Worm (Caenorhabditis elegans) whole organism, young adult: ENCODE results near the gene bath-28.

Experiments
- B0336.3 ChIP-seq: fragments of 200-800 bp; sonication (Bioruptor generic); IDR thresholded peaks from 2 replicates; pipeline ENCODE4 v1.3.6; 2022; ENCODE audit warnings: missing genetic modification characterization, missing compliant biosample characterization
- F33H1.4 ChIP-seq: fragments of 200-800 bp; sonication (Bioruptor generic); IDR thresholded peaks from 2 replicates; pipeline ENCODE4 v1.3.6; 2022; ENCODE audit warnings: missing genetic modification reagents, missing genetic modification characterization, missing compliant biosample characterization
- F37B4.10 ChIP-seq: fragments of 200-800 bp; sonication (Bioruptor generic); IDR thresholded peaks from 2 replicates; pipeline ENCODE4 v1.3.6; 2022; ENCODE audit warnings: missing genetic modification characterization, missing compliant biosample characterization
- F57A8.1 ChIP-seq: fragments of 200-800 bp; sonication (Bioruptor generic); optimal IDR thresholded peaks from 2 replicates; lab custom pipeline; 2018; ENCODE audit warnings: mild to moderate bottlenecking, missing genetic modification characterization, moderate library complexity, missing compliant biosample characterization
- atf-7 ChIP-seq: sonication (generic microtip); optimal IDR thresholded peaks from 2 replicates; lab custom pipeline; 2017; ENCODE audit warnings: mild to moderate bottlenecking, missing genetic modification characterization, missing compliant biosample characterization
- attf-3 ChIP-seq: fragments of 200-800 bp; sonication (Bioruptor generic); conservative IDR thresholded peaks from 2 replicates; pipeline ENCODE4 v1.3.6; 2022; ENCODE audit warnings: missing genetic modification reagents, missing genetic modification characterization, missing compliant biosample characterization
- attf-5 ChIP-seq: fragments of 200-800 bp; sonication (Bioruptor generic); optimal IDR thresholded peaks from 2 replicates; lab custom pipeline; 2018; ENCODE audit warnings: mild to moderate bottlenecking, missing genetic modification characterization, missing compliant biosample characterization
- bed-1 ChIP-seq: fragments of 200-800 bp; sonication (Bioruptor generic); IDR thresholded peaks from 2 replicates; pipeline ENCODE4 v1.3.6; 2022; ENCODE audit warnings: missing genetic modification reagents, missing genetic modification characterization, missing compliant biosample characterization
- ccch-3 ChIP-seq: fragments of 200-800 bp; sonication (Bioruptor generic); optimal IDR thresholded peaks from 2 replicates; lab custom pipeline; 2018; ENCODE audit warnings: mild to moderate bottlenecking, missing genetic modification characterization, missing compliant biosample characterization
- cebp-2 ChIP-seq: fragments of 200-800 bp; sonication (Bioruptor generic); IDR thresholded peaks from 2 replicates; pipeline ENCODE4 v1.3.6; 2022; ENCODE audit warnings: missing genetic modification characterization, missing compliant biosample characterization
- ceh-40 ChIP-seq: fragments of 200-800 bp; sonication (Bioruptor generic); IDR thresholded peaks from 2 replicates; pipeline ENCODE4 v1.3.6; 2022; ENCODE audit warnings: missing genetic modification characterization, missing compliant biosample characterization
- chd-7 ChIP-seq: sonication (generic microtip); optimal IDR thresholded peaks from 2 replicates; lab custom pipeline; 2016; ENCODE audit warnings: mild to moderate bottlenecking, missing genetic modification characterization, moderate library complexity, missing compliant biosample characterization
- dox-1 ChIP-seq: fragments of 200-800 bp; sonication (Bioruptor generic); IDR thresholded peaks from 2 replicates; pipeline ENCODE4 v1.3.6; 2022; ENCODE audit warnings: missing genetic modification reagents, missing genetic modification characterization, missing compliant biosample characterization
- dpff-1 ChIP-seq: sonication (generic microtip); optimal IDR thresholded peaks from 2 replicates; lab custom pipeline; 2017; ENCODE audit warnings: mild to moderate bottlenecking, missing genetic modification characterization, missing compliant biosample characterization
- hrde-1 ChIP-seq: sonication (generic microtip); optimal IDR thresholded peaks from 2 replicates; lab custom pipeline; 2016; ENCODE audit warnings: missing genetic modification characterization, mild to moderate bottlenecking, missing compliant biosample characterization, moderate library complexity, missing genotype, missing genetic modification reagents, borderline replicate concordance
- hsf-1 ChIP-seq: fragments of 200-800 bp; sonication (Bioruptor generic); IDR thresholded peaks from 2 replicates; pipeline ENCODE4 v1.3.6; 2022; ENCODE audit warnings: missing genetic modification reagents, missing genetic modification characterization, missing compliant biosample characterization
- lag-1 ChIP-seq: fragments of 200-800 bp; sonication (Bioruptor generic); IDR thresholded peaks from 2 replicates; pipeline ENCODE4 v1.3.6; 2022; ENCODE audit warnings: missing genetic modification reagents, missing genetic modification characterization, missing compliant biosample characterization
- let-526 ChIP-seq: fragments of 200-800 bp; sonication (Bioruptor generic); IDR thresholded peaks from 2 replicates; pipeline ENCODE4 v1.3.6; 2022; ENCODE audit warnings: missing genetic modification reagents, missing genetic modification characterization, missing compliant biosample characterization
- lir-1 ChIP-seq: fragments of 200-800 bp; sonication (Bioruptor generic); conservative IDR thresholded peaks from 2 replicates; pipeline ENCODE4 v1.3.6; 2022; ENCODE audit warnings: missing genetic modification reagents, missing genetic modification characterization, missing compliant biosample characterization
- madf-6 ChIP-seq: fragments of 200-800 bp; sonication (Bioruptor generic); IDR thresholded peaks from 2 replicates; pipeline ENCODE4 v1.3.6; 2022; ENCODE audit warnings: missing genetic modification reagents, missing genetic modification characterization, missing compliant biosample characterization
- madf-8 ChIP-seq: fragments of 200-800 bp; sonication (Bioruptor generic); conservative IDR thresholded peaks from 2 replicates; pipeline ENCODE4 v1.3.6; 2022; ENCODE audit warnings: missing genetic modification reagents, missing genetic modification characterization, missing compliant biosample characterization
- mcd-1 ChIP-seq: fragments of 200-800 bp; sonication (Bioruptor generic); IDR thresholded peaks from 2 replicates; pipeline ENCODE4 v1.3.6; 2022; ENCODE audit warnings: missing genetic modification reagents, missing genetic modification characterization, missing compliant biosample characterization
- mxl-1 ChIP-seq: sonication (generic microtip); optimal IDR thresholded peaks from 2 replicates; lab custom pipeline; 2016; ENCODE audit warnings: missing genetic modification characterization, missing compliant biosample characterization
- nfya-1 ChIP-seq: sonication (generic microtip); optimal IDR thresholded peaks from 2 replicates; lab custom pipeline; 2017; ENCODE audit warnings: antibody characterized with exemption, missing compliant biosample characterization, missing genetic modification characterization, borderline replicate concordance; ENCODE audit not compliant: insufficient read depth
- nfya-2 ChIP-seq: fragments of 200-800 bp; sonication (Bioruptor generic); IDR thresholded peaks from 2 replicates; pipeline ENCODE4 v1.3.6; 2022; ENCODE audit warnings: missing genetic modification reagents, missing genetic modification characterization, missing compliant biosample characterization
- nhr-27 ChIP-seq: fragments of 200-800 bp; sonication (Bioruptor generic); optimal IDR thresholded peaks from 2 replicates; lab custom pipeline; 2018; ENCODE audit warnings: mild to moderate bottlenecking, missing genetic modification characterization, moderate library complexity, missing compliant biosample characterization
- pbrm-1 ChIP-seq: fragments of 200-800 bp; sonication (Bioruptor generic); IDR thresholded peaks from 2 replicates; pipeline ENCODE4 v1.3.6; 2022; ENCODE audit warnings: missing genetic modification reagents, missing genetic modification characterization, missing compliant biosample characterization
- pha-4 ChIP-seq: fragments of 150-350 bp; sonication (generic microtip); optimal IDR thresholded peaks from 2 replicates; lab custom pipeline; 2014; ENCODE audit warnings: missing biosample characterization, missing genetic modification reagents, missing genetic modification characterization
- repo-1 ChIP-seq: sonication (generic microtip); optimal IDR thresholded peaks from 2 replicates; lab custom pipeline; 2017; ENCODE audit warnings: mild to moderate bottlenecking, missing genetic modification characterization, missing compliant biosample characterization
- rpc-1 ChIP-seq, 2 experiments: fragments of 150-350 bp in 1 of 2; sonication (generic microtip) in 1 of 2; optimal IDR thresholded peaks; 2 replicates each; lab custom pipeline; 2014 to 2018; ENCODE audit warnings: missing biosample characterization in 1 of 2, missing genetic modification characterization in 1 of 2, missing genetic modification reagents in 1 of 2, missing genotype in 1 of 2
- sptf-2 ChIP-seq: fragments of 200-800 bp; sonication (Bioruptor generic); optimal IDR thresholded peaks from 2 replicates; lab custom pipeline; 2018; ENCODE audit warnings: mild to moderate bottlenecking, missing genetic modification characterization, missing compliant biosample characterization
- unc-130 ChIP-seq: sonication (generic microtip); optimal IDR thresholded peaks from 2 replicates; lab custom pipeline; 2016; ENCODE audit warnings: missing genetic modification reagents, missing genetic modification characterization, missing compliant biosample characterization
- xnd-1 ChIP-seq: sonication (generic microtip); optimal IDR thresholded peaks from 2 replicates; lab custom pipeline; 2016; ENCODE audit warnings: missing genotype, missing genetic modification reagents, missing genetic modification characterization, missing compliant biosample characterization
- zfh-2 ChIP-seq: fragments of 200-800 bp; sonication (Bioruptor generic); conservative IDR thresholded peaks from 2 replicates; pipeline ENCODE4 v1.3.6; 2022; ENCODE audit warnings: missing genetic modification reagents, missing genetic modification characterization, missing compliant biosample characterization
- ztf-25 ChIP-seq: fragments of 200-800 bp; sonication (Bioruptor generic); IDR thresholded peaks from 2 replicates; pipeline ENCODE4 v1.3.6; 2022; ENCODE audit warnings: missing genetic modification reagents, missing genetic modification characterization, missing compliant biosample characterization
- ztf-26 ChIP-seq: sonication (generic microtip); optimal IDR thresholded peaks from 2 replicates; lab custom pipeline; 2017; ENCODE audit warnings: missing genetic modification characterization, missing compliant biosample characterization
- ztf-6 ChIP-seq: fragments of 200-800 bp; sonication (Bioruptor generic); IDR thresholded peaks from 2 replicates; pipeline ENCODE4 v1.3.6; 2022; ENCODE audit warnings: missing genetic modification reagents, missing genetic modification characterization, missing compliant biosample characterization

Gene bath-28

DNA sequence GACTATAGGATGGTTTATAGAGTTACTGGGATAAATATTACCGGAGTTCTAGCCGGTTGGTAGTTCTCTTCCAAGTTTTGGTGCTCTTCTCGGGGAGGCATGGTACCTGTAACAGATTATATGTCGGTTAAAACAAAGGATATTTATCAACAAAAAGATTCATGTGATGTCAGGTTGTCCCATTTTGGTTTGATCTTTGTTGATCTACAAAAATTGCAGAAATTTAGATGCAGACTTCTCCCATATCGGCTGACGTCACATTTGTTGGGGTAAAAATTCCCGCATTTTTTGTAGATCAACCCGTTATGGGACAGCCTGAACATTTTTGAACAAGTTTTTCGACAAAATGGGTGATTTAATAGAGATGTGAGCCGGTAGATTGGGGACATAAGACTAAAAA, 23.3 kb upstream of the bath-28 start, which contains the start of gene Y49F6C.7:
Y49F6C.7 (minus strand) TSS at position 101 of the 400 bp plus-strand sequence.
- no peak for TF ChIP-seq sptf-2
- TF ChIP-seq mcd-1, result no peak
- no peak for TF ChIP-seq atf-7 (tag; lab: Kevin White, UChicago)
- no peak for TF ChIP-seq ccch-3 (GFP tag; lab: Kevin White, UChicago)
- no peak for TF ChIP-seq dpff-1 (tag; lab: Kevin White, UChicago)
- TF ChIP-seq madf-8 (GFP tag; lab: Robert Waterston, UW), result no peak
- TF ChIP-seq B0336.3 (GFP tag; lab: Robert Waterston, UW), result no peak
- TF ChIP-seq chd-7 (tag; lab: Kevin White, UChicago), result no peak
- TF ChIP-seq madf-6 (GFP tag; lab: Robert Waterston, UW), result no peak
- TF ChIP-seq hrde-1, result no peak
- no peak for TF ChIP-seq nfya-1 (tag; lab: Kevin White, UChicago)
- TF ChIP-seq ztf-6 (GFP tag; lab: Robert Waterston, UW), result no peak
- TF ChIP-seq rpc-1 (optimal IDR thresholded peaks at IDR 0.05; lab: Kevin White, UChicago), result no peak
- TF ChIP-seq rpc-1 (tag; optimal IDR thresholded peaks at IDR 0.05; lab: Kevin White, UChicago), result no peak
- no peak for TF ChIP-seq pha-4
- TF ChIP-seq lir-1 (GFP tag; lab: Robert Waterston, UW), result no peak
- no peak for TF ChIP-seq mxl-1 (tag; lab: Kevin White, UChicago)
- no peak for TF ChIP-seq nhr-27 (tag; lab: Kevin White, UChicago)
- TF ChIP-seq repo-1 (tag; lab: Kevin White, UChicago), result no peak
- TF ChIP-seq, all 124 proteins: peak for 0

DNA sequence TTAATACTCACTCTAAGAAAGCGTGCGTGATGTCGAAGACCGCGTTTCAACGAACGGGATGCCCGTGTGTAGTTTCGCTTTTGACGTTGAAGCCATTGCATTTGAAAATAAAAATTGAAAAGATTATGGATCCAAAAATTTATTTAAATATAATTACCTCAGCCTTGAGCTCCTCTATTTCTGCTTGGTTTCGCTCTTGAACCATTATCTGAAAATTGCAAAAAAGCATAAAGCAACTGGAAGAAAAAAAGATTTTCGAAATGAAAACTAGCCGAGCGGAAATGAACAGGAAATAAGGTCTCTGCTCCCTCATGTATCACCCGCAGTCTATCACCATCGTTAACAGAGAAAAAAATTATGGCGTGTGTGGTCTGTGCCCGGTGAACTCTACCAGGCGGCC, 22.3 kb upstream of the bath-28 start, which contains the start of gene Y49F6C.6:
Y49F6C.6 (minus strand) TSS at position 101 of the 400 bp plus-strand sequence.
- TF ChIP-seq xnd-1 (tag; lab: Kevin White, UChicago) (no peak), F57A8.1 (no peak), nhr-27 (tag; lab: Kevin White, UChicago) (no peak), ceh-40 (no peak), lag-1 (no peak), attf-5 (no peak), pha-4 (no peak), nfya-2 (GFP tag; lab: Robert Waterston, UW) (no peak), mxl-1 (tag; lab: Kevin White, UChicago) (no peak), unc-130 (GFP tag; lab: Kevin White, UChicago) (no peak), ztf-26 (tag; lab: Kevin White, UChicago) (no peak)

DNA sequence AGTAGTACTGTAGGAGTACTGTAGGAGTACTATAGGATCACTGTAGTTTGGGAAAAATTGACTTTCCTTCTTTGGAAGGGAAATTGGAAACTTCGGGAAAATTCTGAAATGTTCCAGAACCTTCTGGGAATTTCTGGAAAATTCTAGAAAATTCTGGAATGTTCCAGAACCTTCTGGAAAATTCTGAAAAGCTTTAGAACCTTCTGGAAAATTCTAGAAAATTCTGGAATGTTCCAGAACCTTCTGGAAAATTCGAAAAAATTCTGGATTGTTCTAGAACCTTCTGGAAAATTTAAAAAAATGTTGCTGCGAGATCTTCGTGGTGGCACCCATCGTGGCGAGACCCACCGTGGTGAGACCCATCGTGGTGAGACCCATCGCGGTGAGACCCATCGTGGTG, 20.8 kb upstream of the bath-28 start:
- TF ChIP-seq pbrm-1 (GFP tag; lab: Robert Waterston, UW), result 0 out of 2 replicates have a peak, but pooled peaks have one; percentile 44
- TF ChIP-seq hsf-1 (GFP tag; lab: Robert Waterston, UW), result peak; percentile 96
- peak; percentile 45 for TF ChIP-seq F33H1.4
- peak; percentile 69 for TF ChIP-seq dox-1 (GFP tag; lab: Robert Waterston, UW)
- TF ChIP-seq madf-6 (GFP tag; lab: Robert Waterston, UW), result 0 out of 2 replicates have a peak, but pooled peaks have one; percentile 20
- 0 out of 2 replicates have a peak, but pooled peaks have one; percentile 42 for TF ChIP-seq cebp-2 (GFP tag; lab: Robert Waterston, UW)

DNA sequence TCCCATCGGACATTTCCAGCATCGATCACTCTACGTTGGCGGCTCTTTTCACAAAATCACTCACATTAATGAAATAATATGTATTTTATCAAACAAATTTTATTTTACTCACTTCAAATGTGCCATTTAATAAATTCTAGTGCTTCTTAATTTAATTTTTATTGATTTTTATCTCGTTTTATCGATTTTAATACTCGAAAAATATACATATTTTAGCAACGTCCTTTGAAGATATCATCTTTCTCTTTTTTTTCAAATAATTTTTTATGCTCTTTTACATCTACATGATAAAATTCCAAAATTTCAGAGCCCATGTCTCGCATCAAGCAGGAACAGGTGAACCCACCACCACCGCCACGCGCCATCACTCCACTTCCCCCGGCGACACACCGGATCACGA, 14.1 kb upstream of the bath-28 start, which contains the start of the genes lido-14 and bath-27:
lido-14 (plus strand) TSS at position 301 of the 400 bp plus-strand sequence.
bath-27 (plus strand) TSS at position 306 of the 400 bp plus-strand sequence.
- TF ChIP-seq let-526 (GFP tag; lab: Robert Waterston, UW), result no peak
- no peak for TF ChIP-seq ztf-25 (GFP tag; lab: Robert Waterston, UW)
- no peak for TF ChIP-seq attf-3 (GFP tag; lab: Robert Waterston, UW)
- no peak for TF ChIP-seq zfh-2 (GFP tag; lab: Robert Waterston, UW)
- no peak for TF ChIP-seq bed-1
- TF ChIP-seq dpff-1 (tag; lab: Kevin White, UChicago), result no peak
- no peak for TF ChIP-seq F37B4.10 (GFP tag; lab: Robert Waterston, UW)
